Worm (Caenorhabditis elegans): ENCODE results near the gene mrp-2.

mrp-2 gene

DNA sequence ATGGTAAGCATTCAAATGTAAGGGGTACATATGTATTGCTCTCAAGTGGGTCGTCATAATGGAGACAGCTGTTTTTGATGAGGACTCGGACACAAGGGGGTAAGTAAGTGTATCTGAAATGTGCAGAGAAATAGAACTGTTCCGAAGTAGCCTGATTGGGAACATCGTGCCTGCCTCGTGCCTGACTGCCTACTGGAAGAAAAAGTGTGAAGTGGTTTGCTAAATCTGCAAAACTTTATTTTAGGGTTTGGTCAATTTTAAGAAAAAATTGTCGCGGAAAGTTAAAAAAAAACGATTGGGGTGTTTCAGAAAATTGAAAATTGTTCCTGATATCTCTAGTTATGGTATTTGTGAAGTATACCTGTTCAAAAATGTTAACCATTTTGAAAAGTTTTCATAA is 15.3 kb downstream of the mrp-2 start, which contains the start of gene hlh-19:
hlh-19 (minus strand) TSS at position 101 of the 400 bp plus-strand sequence.
- TF ChIP-seq ham-2 (GFP tag; optimal IDR thresholded peaks at IDR 0.05) (no peak), ces-1 (GFP tag; optimal IDR thresholded peaks at IDR 0.05) (no peak), mep-1 (tag; optimal IDR thresholded peaks at IDR 0.05) (no peak), unc-39 (tag; optimal IDR thresholded peaks at IDR 0.05) (no peak), tbx-8 (GFP tag; optimal IDR thresholded peaks at IDR 0.05) (no peak), M03D4.4 (tag; optimal IDR thresholded peaks at IDR 0.05) (no peak), unc-62 (GFP tag; optimal IDR thresholded peaks at IDR 0.05) (no peak)

DNA sequence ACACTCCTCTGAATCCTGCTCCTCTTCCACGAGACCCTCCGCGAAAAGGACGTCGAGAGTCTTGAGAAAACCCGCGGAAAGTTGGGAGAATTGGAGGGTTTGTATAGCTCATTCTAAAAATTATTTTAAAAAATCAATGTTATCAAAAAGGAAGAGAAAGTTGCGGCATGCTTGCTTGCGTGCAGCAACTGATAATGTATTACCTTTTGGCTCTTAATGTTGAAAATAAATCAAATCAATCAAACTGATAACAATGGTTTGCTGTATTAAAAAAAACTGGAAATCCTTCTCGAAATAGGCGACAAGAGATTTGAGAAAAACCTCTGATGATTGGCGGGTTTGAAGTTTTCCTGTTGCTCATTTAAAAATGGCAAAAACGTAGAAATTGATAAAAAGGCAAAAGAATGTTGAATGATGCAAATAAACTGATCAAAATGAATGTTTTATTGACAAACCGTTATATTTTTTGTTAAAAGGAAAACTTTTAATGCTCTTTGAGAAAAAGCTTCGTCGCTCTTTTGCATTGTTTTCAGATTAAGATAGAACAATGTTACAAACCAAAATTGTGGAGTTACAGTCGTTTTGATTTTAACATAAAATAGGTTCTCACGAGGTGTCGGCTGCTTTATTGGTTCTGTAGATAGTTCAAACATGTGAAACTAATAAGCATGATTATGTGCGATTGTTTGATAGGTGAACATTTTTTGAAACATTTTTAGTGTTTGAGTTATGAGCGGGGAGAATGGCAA is 17.3 kb downstream of the mrp-2 start:
- TF ChIP-seq nhr-28 (tag; optimal IDR thresholded peaks at IDR 0.05): no peak
- TF ChIP-seq blmp-1 (tag; optimal IDR thresholded peaks at IDR 0.05): no peak
- no peak for TF ChIP-seq hlh-1 (tag; optimal IDR thresholded peaks at IDR 0.05)
- TF ChIP-seq tbx-8 (GFP tag; optimal IDR thresholded peaks at IDR 0.05): no peak
- no peak for TF ChIP-seq unc-120 (tag; optimal IDR thresholded peaks at IDR 0.05; ENCODE audit: poor library complexity, severe bottlenecking)
- no peak for TF ChIP-seq unc-39 (tag; optimal IDR thresholded peaks at IDR 0.05)
- no peak for TF ChIP-seq pha-4 (tag; optimal IDR thresholded peaks at IDR 0.05)
- no peak for TF ChIP-seq unc-62 (GFP tag; optimal IDR thresholded peaks at IDR 0.05)
- TF ChIP-seq mep-1 (tag; optimal IDR thresholded peaks at IDR 0.05): no peak
- TF ChIP-seq zip-8 (tag; optimal IDR thresholded peaks at IDR 0.05): no peak
- no peak for TF ChIP-seq snpc-4 (tag; optimal IDR thresholded peaks at IDR 0.05)
- no peak for TF ChIP-seq sptf-1 (tag; optimal IDR thresholded peaks at IDR 0.05)
- no peak for TF ChIP-seq lin-13 (tag; optimal IDR thresholded peaks at IDR 0.05)
- TF ChIP-seq ham-2 (GFP tag; optimal IDR thresholded peaks at IDR 0.05): no peak

DNA sequence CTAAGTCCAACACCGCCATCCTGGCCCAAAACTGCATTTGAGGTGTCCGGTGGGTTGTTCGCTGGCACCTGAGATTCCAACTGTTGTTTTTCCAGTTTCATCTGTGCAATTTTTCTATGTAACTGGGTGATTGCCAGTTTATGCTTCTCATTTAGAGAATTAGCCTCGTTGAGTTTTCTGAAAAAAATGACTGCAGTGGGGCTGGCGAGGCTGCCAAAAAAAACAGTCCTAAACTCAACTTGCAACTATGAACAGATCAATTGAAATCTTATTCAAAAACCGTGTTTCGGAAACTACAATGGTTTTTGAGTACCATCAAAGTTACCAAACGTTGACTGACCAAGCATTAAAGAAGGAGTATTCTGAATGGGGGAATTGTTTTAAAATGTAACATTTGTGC is 18.6 kb downstream of the mrp-2 start, which contains the start of gene F57C12.6:
F57C12.6 (minus strand) TSS at position 101 of the 400 bp plus-strand sequence.
- TF ChIP-seq mab-5 (tag; optimal IDR thresholded peaks at IDR 0.05) (no peak), elt-3 (tag; optimal IDR thresholded peaks at IDR 0.05) (no peak), bed-3 (GFP tag; optimal IDR thresholded peaks at IDR 0.05) (no peak), nhr-76 (tag; optimal IDR thresholded peaks at IDR 0.05) (no peak), sptf-1 (tag; optimal IDR thresholded peaks at IDR 0.05) (no peak), M03D4.4 (tag; optimal IDR thresholded peaks at IDR 0.05) (no peak), lin-13 (tag; optimal IDR thresholded peaks at IDR 0.05) (no peak), unc-39 (tag; optimal IDR thresholded peaks at IDR 0.05) (no peak), nhr-2 (tag; optimal IDR thresholded peaks at IDR 0.05) (no peak), unc-62 (GFP tag; optimal IDR thresholded peaks at IDR 0.05) (no peak)

DNA sequence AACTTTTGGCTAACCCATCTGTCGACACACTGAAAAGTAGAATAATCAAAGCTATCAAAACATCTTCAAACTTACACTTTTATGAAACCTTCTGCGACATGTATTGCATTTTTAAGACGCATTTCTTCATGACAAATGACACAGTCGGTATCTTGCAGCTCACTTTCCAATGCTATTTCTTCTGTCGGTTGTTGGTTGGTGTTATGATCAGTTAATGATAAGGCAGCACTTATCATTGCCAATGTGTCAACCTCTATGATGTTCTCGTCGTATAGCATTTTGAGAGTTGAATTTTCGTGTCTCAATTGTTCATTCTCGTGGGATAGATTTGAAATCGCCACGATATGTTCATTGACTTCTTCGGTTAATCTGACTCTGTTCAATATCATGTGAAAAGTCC is 19.1 kb downstream of the mrp-2 start:
- TF ChIP-seq nhr-28 (tag; optimal IDR thresholded peaks at IDR 0.05) (no peak), mls-2 (tag; optimal IDR thresholded peaks at IDR 0.05) (no peak), blmp-1 (tag; optimal IDR thresholded peaks at IDR 0.05) (no peak), nhr-12 (tag; optimal IDR thresholded peaks at IDR 0.05) (no peak), zip-8 (tag; optimal IDR thresholded peaks at IDR 0.05) (no peak), ham-2 (GFP tag; optimal IDR thresholded peaks at IDR 0.05) (no peak), tbx-8 (GFP tag; optimal IDR thresholded peaks at IDR 0.05) (no peak), pha-4 (tag; optimal IDR thresholded peaks at IDR 0.05) (no peak), cnd-1 (tag; optimal IDR thresholded peaks at IDR 0.05) (no peak), unc-120 (tag; optimal IDR thresholded peaks at IDR 0.05; ENCODE audit: poor library complexity, severe bottlenecking) (no peak), ztf-11 (tag; optimal IDR thresholded peaks at IDR 0.05) (no peak), lin-32 (GFP tag; optimal IDR thresholded peaks at IDR 0.05) (no peak), lin-13 (tag; optimal IDR thresholded peaks at IDR 0.05) (no peak)

DNA sequence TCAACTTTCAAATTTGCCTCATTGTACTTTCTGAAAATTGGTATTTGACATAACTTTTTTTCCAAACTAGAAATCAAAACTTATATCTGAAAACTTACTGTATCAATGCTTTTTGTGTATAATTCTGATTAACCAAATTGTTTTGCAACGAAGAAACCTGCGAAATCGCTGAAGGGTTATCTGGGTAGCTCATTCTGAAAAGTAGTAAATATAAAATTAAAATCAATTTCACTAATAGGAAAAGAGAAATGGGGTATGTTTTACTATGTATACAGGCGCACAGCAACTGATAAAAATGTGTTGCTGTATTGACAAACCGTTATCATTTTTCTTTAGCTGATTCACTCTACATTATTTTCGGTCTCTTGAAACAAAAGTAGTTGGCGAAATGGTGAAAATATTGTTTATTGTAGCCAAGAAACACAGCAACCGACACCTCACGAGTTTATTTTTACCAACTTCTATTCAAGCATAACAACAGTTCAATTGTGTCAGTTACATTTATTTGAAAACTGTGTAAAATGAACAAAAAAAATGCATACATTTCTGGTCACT is 21.2 kb downstream of the mrp-2 start, which contains the start of gene F57C12.2:
F57C12.2 (minus strand) TSS at position 218 of the 555 bp plus-strand sequence.
- TF ChIP-seq unc-62 (GFP tag; optimal IDR thresholded peaks at IDR 0.05) (no peak), elt-1 (tag; optimal IDR thresholded peaks at IDR 0.05; ENCODE audit: borderline replicate concordance, insufficient read depth) (no peak), nhr-237 (tag; optimal IDR thresholded peaks at IDR 0.05) (no peak), M03D4.4 (tag; optimal IDR thresholded peaks at IDR 0.05) (no peak), nhr-2 (tag; optimal IDR thresholded peaks at IDR 0.05) (no peak), ham-2 (GFP tag; optimal IDR thresholded peaks at IDR 0.05) (no peak), nhr-76 (tag; optimal IDR thresholded peaks at IDR 0.05) (no peak)
